Worm (Caenorhabditis elegans): ENCODE results near the gene epic-1.

The epic-1 gene

DNA sequence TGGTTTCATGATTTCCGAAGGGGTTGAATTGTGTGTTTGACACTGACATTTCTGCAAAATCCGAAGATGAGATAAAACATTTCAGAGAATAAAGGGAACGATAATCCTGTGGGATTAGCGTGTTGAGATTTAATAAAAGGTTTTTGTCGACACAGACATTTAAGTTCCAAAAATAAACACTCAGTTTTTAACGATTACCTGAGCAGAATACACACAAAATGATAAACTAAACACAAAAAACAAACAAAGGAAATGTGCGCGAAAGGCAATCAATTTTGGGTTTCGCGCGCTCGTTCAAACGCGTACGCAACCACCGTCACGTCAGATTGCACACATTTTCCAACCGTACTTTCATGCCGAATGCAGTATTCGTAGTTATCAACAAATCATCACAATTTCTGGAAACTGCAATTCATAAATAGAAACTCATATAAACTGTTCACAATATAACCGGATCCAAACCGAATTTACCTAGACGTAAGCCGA is 10.5 kb downstream of the epic-1 start, which contains the start of gene rif-1.1:
Gene rif-1.1 (minus strand): TSS at position 51 of the 486 bp plus-strand sequence.
- TF ChIP-seq ceh-91 (GFP tag; IDR thresholded peaks at IDR 0.05), result peak; percentile 84
- TF ChIP-seq sdz-38 (tag; optimal IDR thresholded peaks at IDR 0.05), result no peak
- TF ChIP-seq B0019.2 (GFP tag; conservative IDR thresholded peaks at IDR 0.05), result peak; percentile 64
- TF ChIP-seq ekl-4 (GFP tag; IDR thresholded peaks at IDR 0.05), result peak; percentile 74
- peak; percentile 56 for TF ChIP-seq unc-130 (GFP tag; optimal IDR thresholded peaks at IDR 0.05)
- peak; percentile 83 for TF ChIP-seq lsl-1 (GFP tag; optimal IDR thresholded peaks at IDR 0.05)
- TF ChIP-seq snpc-1.3 (tag; optimal IDR thresholded peaks at IDR 0.05; ENCODE audit: insufficient read depth), result peak; percentile 7
- no peak for TF ChIP-seq nfyb-1 (GFP tag; IDR thresholded peaks at IDR 0.05)
- peak; percentile 84 for TF ChIP-seq dox-1 (GFP tag; IDR thresholded peaks at IDR 0.05)
- TF ChIP-seq hsf-1 (GFP tag; IDR thresholded peaks at IDR 0.05), result peak; percentile 76
- TF ChIP-seq madf-6 (GFP tag; IDR thresholded peaks at IDR 0.05), result peak; percentile 92
- TF ChIP-seq ZK185.1 (tag; optimal IDR thresholded peaks at IDR 0.05; ENCODE audit: poor library complexity, severe bottlenecking), result peak; percentile 8
- TF ChIP-seq madf-8 (GFP tag; conservative IDR thresholded peaks at IDR 0.05), result peak; percentile 86
- TF ChIP-seq snpc-1.1 (tag; optimal IDR thresholded peaks at IDR 0.05; ENCODE audit: insufficient read depth), result no peak
- TF ChIP-seq F33H1.4 (GFP tag; IDR thresholded peaks at IDR 0.05), result peak; percentile 63
- TF ChIP-seq xnd-1 (tag; optimal IDR thresholded peaks at IDR 0.05), result peak; percentile 65
- 0 out of 2 replicates have a peak, but pooled peaks have one; percentile 13 for TF ChIP-seq lir-1 (GFP tag; conservative IDR thresholded peaks at IDR 0.05)
- 0 out of 2 replicates have a peak, but pooled peaks have one; percentile 61 for TF ChIP-seq Y53G8AR.9 (GFP tag; conservative IDR thresholded peaks at IDR 0.05)
- peak; percentile 67 for TF ChIP-seq snpc-4 (GFP tag; optimal IDR thresholded peaks at IDR 0.05)
- TF ChIP-seq snpc-4 (tag; optimal IDR thresholded peaks at IDR 0.05), result peak in 3 of 4 experiments; percentile 54 to 89 (median 82)
- peak; percentile 66; the same call in 1 of the 2 replicates for TF ChIP-seq C17E4.6 (GFP tag; IDR thresholded peaks at IDR 0.05)
- no peak for TF ChIP-seq ceh-58 (GFP tag; IDR thresholded peaks at IDR 0.05)
- peak; percentile 87 for TF ChIP-seq attf-6 (GFP tag; IDR thresholded peaks at IDR 0.05)
- peak; percentile 48; the same call in 1 of the 2 replicates for TF ChIP-seq rcor-1 (GFP tag; IDR thresholded peaks at IDR 0.05)
- no peak for TF ChIP-seq Y53F4B.3 (GFP tag; IDR thresholded peaks at IDR 0.05)
- peak; percentile 88 for TF ChIP-seq lin-54 (GFP tag; optimal IDR thresholded peaks at IDR 0.05)
- TF ChIP-seq madf-3 (GFP tag; IDR thresholded peaks at IDR 0.05), result peak; percentile 87
- TF ChIP-seq aptf-3 (GFP tag; IDR thresholded peaks at IDR 0.05), result no peak
- no peak for TF ChIP-seq sea-2 (GFP tag; IDR thresholded peaks at IDR 0.05)
- TF ChIP-seq F49E8.2 (tag; optimal IDR thresholded peaks at IDR 0.05; ENCODE audit: insufficient read depth), result peak; percentile 64
- peak; percentile 60 for TF ChIP-seq mcd-1 (GFP tag; IDR thresholded peaks at IDR 0.05)
- peak; percentile 96 for TF ChIP-seq efl-1 (GFP tag; optimal IDR thresholded peaks at IDR 0.05)
- TF ChIP-seq snpc-3.4 (tag; optimal IDR thresholded peaks at IDR 0.05), result peak; percentile 67
- TF ChIP-seq B0336.3 (GFP tag; IDR thresholded peaks at IDR 0.05), result 0 out of 2 replicates have a peak, but pooled peaks have one; percentile 25
- peak; percentile 1 for TF ChIP-seq nhr-80 (tag; optimal IDR thresholded peaks at IDR 0.05)
- TF ChIP-seq pbrm-1 (GFP tag; IDR thresholded peaks at IDR 0.05), result peak; percentile 75
- TF ChIP-seq dpl-1 (GFP tag; optimal IDR thresholded peaks at IDR 0.05), result peak; percentile 93
- TF ChIP-seq D2030.7 (GFP tag; IDR thresholded peaks at IDR 0.05), result peak; percentile 96
- peak in 1 of 3 experiments; percentile 43 for TF ChIP-seq lin-35 (GFP tag; optimal IDR thresholded peaks at IDR 0.05)
- peak; percentile 53; the same call in 1 of the 2 replicates for TF ChIP-seq Y95B8A.8 (GFP tag; IDR thresholded peaks at IDR 0.05)
- no peak for TF ChIP-seq ceh-27 (GFP tag; optimal IDR thresholded peaks at IDR 0.05)
- no peak for TF ChIP-seq mes-4 (tag; optimal IDR thresholded peaks at IDR 0.05)
- TF ChIP-seq hlh-26 (GFP tag; conservative IDR thresholded peaks at IDR 0.05), result no peak
- TF ChIP-seq tbp1 (GFP tag; optimal IDR thresholded peaks at IDR 0.05), result peak; percentile 59
- TF ChIP-seq aptf-2 (GFP tag; conservative IDR thresholded peaks at IDR 0.05), result peak; percentile 50; the same call in 1 of the 2 replicates
- TF ChIP-seq akir-1 (GFP tag; optimal IDR thresholded peaks at IDR 0.05), result no peak
- TF ChIP-seq hmg-1.2 (GFP tag; IDR thresholded peaks at IDR 0.05), result peak; percentile 45; the same call in 1 of the 2 replicates
